Worm (Caenorhabditis elegans) whole organism, young adult: ENCODE results near the gene Y71H2B.11.

Experiments used
- B0261.1 ChIP-seq: sonication (generic microtip); optimal IDR thresholded peaks from 2 replicates; lab custom pipeline; 2016; ENCODE audit warnings: mild to moderate bottlenecking, missing genetic modification characterization, moderate library complexity, missing compliant biosample characterization
- F22D6.2 ChIP-seq: sonication (generic microtip); optimal IDR thresholded peaks from 2 replicates; lab custom pipeline; 2016; ENCODE audit warnings: mild to moderate bottlenecking, missing genetic modification characterization, missing compliant biosample characterization
- F57A8.1 ChIP-seq: fragments of 200-800 bp; sonication (Bioruptor generic); optimal IDR thresholded peaks from 2 replicates; lab custom pipeline; 2018; ENCODE audit warnings: mild to moderate bottlenecking, missing genetic modification characterization, moderate library complexity, missing compliant biosample characterization
- Y67H2A.10 ChIP-seq: fragments of 200-800 bp; sonication (Bioruptor generic); conservative IDR thresholded peaks from 2 replicates; pipeline ENCODE4 v1.3.6; 2022; ENCODE audit warnings: missing genetic modification reagents, missing genetic modification characterization, missing compliant biosample characterization
- ZK185.1 ChIP-seq: sonication (generic microtip); optimal IDR thresholded peaks from 2 replicates; lab custom pipeline; 2016; ENCODE audit warnings: mild to moderate bottlenecking, missing genetic modification characterization, missing compliant biosample characterization; ENCODE audit not compliant: poor library complexity, severe bottlenecking
- athp-1 ChIP-seq: sonication (generic microtip); optimal IDR thresholded peaks from 2 replicates; lab custom pipeline; 2017; ENCODE audit warnings: mild to moderate bottlenecking, missing genetic modification characterization, missing compliant biosample characterization
- attf-6 ChIP-seq: fragments of 200-800 bp; sonication (Bioruptor generic); IDR thresholded peaks from 2 replicates; pipeline ENCODE4 v1.3.6; 2022; ENCODE audit warnings: missing genetic modification reagents, missing genetic modification characterization, missing compliant biosample characterization
- bed-1 ChIP-seq: fragments of 200-800 bp; sonication (Bioruptor generic); IDR thresholded peaks from 2 replicates; pipeline ENCODE4 v1.3.6; 2022; ENCODE audit warnings: missing genetic modification reagents, missing genetic modification characterization, missing compliant biosample characterization
- bed-2 ChIP-seq: fragments of 200-800 bp; sonication (Bioruptor generic); IDR thresholded peaks from 2 replicates; pipeline ENCODE4 v1.3.6; 2022; ENCODE audit warnings: missing genetic modification reagents, missing genetic modification characterization, missing compliant biosample characterization
- ccch-3 ChIP-seq: fragments of 200-800 bp; sonication (Bioruptor generic); optimal IDR thresholded peaks from 2 replicates; lab custom pipeline; 2018; ENCODE audit warnings: mild to moderate bottlenecking, missing genetic modification characterization, missing compliant biosample characterization
- cebp-1 ChIP-seq, 2 experiments: fragments of 200-800 bp in 1 of 2; sonication (Bioruptor generic) in 1 of 2; sonication (generic microtip) in 1 of 2; IDR thresholded peaks in 1 of 2; optimal IDR thresholded peaks in 1 of 2; 2 replicates each; pipeline versions ENCODE4 v1.3.6 to Lab custom; 2017 to 2022; ENCODE audit warnings: missing compliant biosample characterization in 2 of 2, missing genetic modification characterization in 2 of 2, mild to moderate bottlenecking in 1 of 2, missing genetic modification reagents in 1 of 2, moderate library complexity in 1 of 2
- ceh-100 ChIP-seq: fragments of 200-800 bp; sonication (Bioruptor generic); IDR thresholded peaks from 2 replicates; pipeline ENCODE4 v1.3.6; 2022; ENCODE audit warnings: missing genetic modification reagents, missing genetic modification characterization, missing compliant biosample characterization
- ceh-79 ChIP-seq: sonication (generic microtip); optimal IDR thresholded peaks from 2 replicates; lab custom pipeline; 2017; ENCODE audit warnings: mild to moderate bottlenecking, missing genetic modification characterization, missing compliant biosample characterization
- ceh-91 ChIP-seq: fragments of 200-800 bp; sonication (Bioruptor generic); IDR thresholded peaks from 2 replicates; pipeline ENCODE4 v1.3.6; 2022; ENCODE audit warnings: missing genetic modification reagents, missing genetic modification characterization, missing compliant biosample characterization
- chd-7 ChIP-seq: sonication (generic microtip); optimal IDR thresholded peaks from 2 replicates; lab custom pipeline; 2016; ENCODE audit warnings: mild to moderate bottlenecking, missing genetic modification characterization, moderate library complexity, missing compliant biosample characterization
- dpl-1 ChIP-seq: fragments of 150-350 bp; optimal IDR thresholded peaks from 2 replicates; lab custom pipeline; 2014; ENCODE audit warnings: missing biosample characterization, missing genetic modification reagents, missing genetic modification characterization
- egl-18 ChIP-seq: fragments of 200-800 bp; sonication (Bioruptor generic); IDR thresholded peaks from 2 replicates; pipeline ENCODE4 v1.3.6; 2022; ENCODE audit warnings: missing genetic modification reagents, missing genetic modification characterization, missing compliant biosample characterization
- ekl-4 ChIP-seq: fragments of 200-800 bp; sonication (Bioruptor generic); IDR thresholded peaks from 2 replicates; pipeline ENCODE4 v1.3.6; 2022; ENCODE audit warnings: missing genetic modification reagents, missing genetic modification characterization, missing compliant biosample characterization
- gei-17 ChIP-seq: fragments of 200-800 bp; sonication (Bioruptor generic); optimal IDR thresholded peaks from 2 replicates; lab custom pipeline; 2018; ENCODE audit warnings: mild to moderate bottlenecking, missing genetic modification characterization, missing compliant biosample characterization
- him-1 ChIP-seq: sonication (generic microtip); optimal IDR thresholded peaks from 2 replicates; lab custom pipeline; 2016; ENCODE audit warnings: missing genotype, missing genetic modification reagents, missing genetic modification characterization, missing compliant biosample characterization
- hsf-1 ChIP-seq: fragments of 200-800 bp; sonication (Bioruptor generic); IDR thresholded peaks from 2 replicates; pipeline ENCODE4 v1.3.6; 2022; ENCODE audit warnings: missing genetic modification reagents, missing genetic modification characterization, missing compliant biosample characterization
- let-526 ChIP-seq: fragments of 200-800 bp; sonication (Bioruptor generic); IDR thresholded peaks from 2 replicates; pipeline ENCODE4 v1.3.6; 2022; ENCODE audit warnings: missing genetic modification reagents, missing genetic modification characterization, missing compliant biosample characterization
- let-607 ChIP-seq, 2 experiments: fragments of 200-800 bp in 1 of 2; sonication (Bioruptor generic) in 1 of 2; sonication (generic microtip) in 1 of 2; optimal IDR thresholded peaks; 2 replicates each; lab custom pipeline; 2016 to 2018; ENCODE audit warnings: mild to moderate bottlenecking in 2 of 2, missing compliant biosample characterization in 2 of 2, missing genetic modification characterization in 2 of 2, moderate library complexity in 2 of 2, missing genotype in 1 of 2
- lin-26 ChIP-seq: fragments of 200-800 bp; sonication (Bioruptor generic); IDR thresholded peaks from 2 replicates; pipeline ENCODE4 v1.3.6; 2022; ENCODE audit warnings: missing genetic modification reagents, missing genetic modification characterization, missing compliant biosample characterization
- lin-35 ChIP-seq, 3 experiments: fragments of 150-350 bp in 2 of 3; sonication (generic microtip) in 1 of 3; optimal IDR thresholded peaks; 2 replicates each; lab custom pipeline; 2014 to 2018; ENCODE audit warnings: missing biosample characterization in 3 of 3, missing genetic modification characterization in 3 of 3, missing genetic modification reagents in 3 of 3
- lsl-1 ChIP-seq: fragments of 200-800 bp; sonication (Bioruptor generic); optimal IDR thresholded peaks from 2 replicates; lab custom pipeline; 2018; ENCODE audit warnings: mild to moderate bottlenecking, missing genetic modification characterization, moderate library complexity, missing compliant biosample characterization
- madf-10 ChIP-seq: sonication (generic microtip); optimal IDR thresholded peaks from 2 replicates; lab custom pipeline; 2016; ENCODE audit warnings: mild to moderate bottlenecking, missing genetic modification characterization, missing compliant biosample characterization
- mel-28 ChIP-seq: sonication (generic microtip); optimal IDR thresholded peaks from 2 replicates; lab custom pipeline; 2016; ENCODE audit warnings: borderline replicate concordance, mild to moderate bottlenecking, missing genetic modification characterization, missing compliant biosample characterization
- nfyb-1 ChIP-seq: fragments of 200-800 bp; sonication (Bioruptor generic); IDR thresholded peaks from 2 replicates; pipeline ENCODE4 v1.3.6; 2022; ENCODE audit warnings: missing genetic modification reagents, missing genetic modification characterization, missing compliant biosample characterization
- nhr-179 ChIP-seq: sonication (generic microtip); optimal IDR thresholded peaks from 2 replicates; lab custom pipeline; 2016; ENCODE audit warnings: mild to moderate bottlenecking, missing genetic modification characterization, missing compliant biosample characterization
- repo-1 ChIP-seq: sonication (generic microtip); optimal IDR thresholded peaks from 2 replicates; lab custom pipeline; 2017; ENCODE audit warnings: mild to moderate bottlenecking, missing genetic modification characterization, missing compliant biosample characterization
- sdz-38 ChIP-seq: sonication (generic microtip); optimal IDR thresholded peaks from 2 replicates; lab custom pipeline; 2016; ENCODE audit warnings: missing genotype, missing genetic modification characterization, missing compliant biosample characterization
- snpc-1.1 ChIP-seq: sonication (generic microtip); optimal IDR thresholded peaks from 2 replicates; lab custom pipeline; 2017; ENCODE audit warnings: missing genetic modification characterization, mild to moderate bottlenecking, missing compliant biosample characterization, antibody characterized with exemption, moderate library complexity, missing genotype, missing genetic modification reagents; ENCODE audit not compliant: insufficient read depth
- snpc-1.3 ChIP-seq: sonication (generic microtip); optimal IDR thresholded peaks from 2 replicates; lab custom pipeline; 2017; ENCODE audit warnings: missing genetic modification characterization, mild to moderate bottlenecking, missing compliant biosample characterization, antibody characterized with exemption, moderate library complexity, missing genotype, missing genetic modification reagents; ENCODE audit not compliant: insufficient read depth
- snpc-4 ChIP-seq, 5 experiments: fragments of 150-350 bp in 1 of 5; sonication (generic microtip) in 4 of 5; optimal IDR thresholded peaks; 2 replicates each; lab custom pipeline; 2014 to 2018; ENCODE audit warnings: missing genetic modification characterization in 5 of 5, missing biosample characterization in 3 of 5, antibody characterized with exemption in 2 of 5, mild to moderate bottlenecking in 2 of 5, missing compliant biosample characterization in 2 of 5, missing genotype in 2 of 5, moderate library complexity in 2 of 5, missing genetic modification reagents in 1 of 5
- somi-1 ChIP-seq: fragments of 200-800 bp; sonication (Bioruptor generic); optimal IDR thresholded peaks from 2 replicates; lab custom pipeline; 2018; ENCODE audit warnings: mild to moderate bottlenecking, missing genetic modification characterization, missing compliant biosample characterization
- tbx-9 ChIP-seq: sonication (generic microtip); optimal IDR thresholded peaks from 2 replicates; lab custom pipeline; 2016; ENCODE audit warnings: borderline replicate concordance, missing genetic modification characterization, inconsistent platforms, missing compliant biosample characterization
- tlf-1 ChIP-seq: fragments of 200-800 bp; sonication (Bioruptor generic); optimal IDR thresholded peaks from 2 replicates; lab custom pipeline; 2018; ENCODE audit warnings: mild to moderate bottlenecking, missing genetic modification characterization, missing compliant biosample characterization
- xnd-1 ChIP-seq: sonication (generic microtip); optimal IDR thresholded peaks from 2 replicates; lab custom pipeline; 2016; ENCODE audit warnings: missing genotype, missing genetic modification reagents, missing genetic modification characterization, missing compliant biosample characterization
- ztf-26 ChIP-seq: sonication (generic microtip); optimal IDR thresholded peaks from 2 replicates; lab custom pipeline; 2017; ENCODE audit warnings: missing genetic modification characterization, missing compliant biosample characterization
- ztf-28 ChIP-seq: fragments of 200-800 bp; sonication (Bioruptor generic); IDR thresholded peaks from 2 replicates; pipeline ENCODE4 v1.3.6; 2022; ENCODE audit warnings: missing genetic modification reagents, missing genetic modification characterization, missing compliant biosample characterization
- ztf-6 ChIP-seq: fragments of 200-800 bp; sonication (Bioruptor generic); IDR thresholded peaks from 2 replicates; pipeline ENCODE4 v1.3.6; 2022; ENCODE audit warnings: missing genetic modification reagents, missing genetic modification characterization, missing compliant biosample characterization

Gene Y71H2B.11

ce11 chrIII:2575635-2576164 is 28.1 kb upstream of the Y71H2B.11 start, which contains the start of gene Y54F10AR.1 (continued):
- no peak for TF ChIP-seq ccch-3 (GFP tag; lab: Kevin White, UChicago)
- TF ChIP-seq tbx-9: no peak
- no peak for TF ChIP-seq xnd-1
- TF ChIP-seq F22D6.2 (tag; lab: Kevin White, UChicago): no peak

- TF ChIP-seq ztf-28 (GFP tag; lab: Robert Waterston, UW): no peak
- TF ChIP-seq Y67H2A.10 (GFP tag; lab: Robert Waterston, UW): no peak
- TF ChIP-seq cebp-1 (GFP tag; IDR thresholded peaks at IDR 0.05; lab: Robert Waterston, UW): peak; percentile 26; the same call in 1 of the 2 replicates
- peak; percentile 65 for TF ChIP-seq cebp-1 (tag; optimal IDR thresholded peaks at IDR 0.05; lab: Kevin White, UChicago)
- peak; percentile 65 for TF ChIP-seq xnd-1
- TF ChIP-seq bed-1 (GFP tag; lab: Robert Waterston, UW): no peak
- TF ChIP-seq chd-7: no peak
- TF ChIP-seq egl-18 (GFP tag; lab: Robert Waterston, UW): no peak
- TF ChIP-seq snpc-1.1 (tag; lab: Kevin White, UChicago): no peak
- 0 out of 2 replicates have a peak, but pooled peaks have one; percentile 27 for TF ChIP-seq ceh-91 (GFP tag; lab: Robert Waterston, UW)
- no peak for TF ChIP-seq ekl-4 (GFP tag; lab: Robert Waterston, UW)
- no peak for TF ChIP-seq him-1 (tag; lab: Kevin White, UChicago)
- TF ChIP-seq ceh-100 (GFP tag; lab: Robert Waterston, UW): no peak
- TF ChIP-seq lsl-1 (GFP tag; lab: Kevin White, UChicago): peak; percentile 95
- TF ChIP-seq ztf-6 (GFP tag; lab: Robert Waterston, UW): no peak
- no peak for TF ChIP-seq lin-26
- TF ChIP-seq ztf-26 (tag; lab: Kevin White, UChicago): no peak
- TF ChIP-seq bed-2 (GFP tag; lab: Robert Waterston, UW): no peak
- TF ChIP-seq let-526 (GFP tag; lab: Robert Waterston, UW): no peak
- no peak for TF ChIP-seq F57A8.1 (GFP tag; lab: Kevin White, UChicago)
- TF ChIP-seq ZK185.1: no peak
- no peak for TF ChIP-seq nhr-179 (tag; lab: Kevin White, UChicago)
- TF ChIP-seq snpc-1.3 (tag; lab: Kevin White, UChicago): no peak
- peak; percentile 13 for TF ChIP-seq madf-10 (tag; lab: Kevin White, UChicago)
- no peak for TF ChIP-seq somi-1 (GFP tag; lab: Kevin White, UChicago)
- no peak for TF ChIP-seq B0261.1 (tag; lab: Kevin White, UChicago)
- TF ChIP-seq lin-35 (GFP tag; optimal IDR thresholded peaks at IDR 0.05; lab: Kevin White, UChicago): peak in 1 of 3 experiments; percentile 40
- no peak for TF ChIP-seq attf-6 (GFP tag; lab: Robert Waterston, UW)
- no peak for TF ChIP-seq hsf-1
- TF ChIP-seq repo-1 (tag; lab: Kevin White, UChicago): no peak
- peak; percentile 1 to 43 for TF ChIP-seq let-607 (tag; optimal IDR thresholded peaks at IDR 0.05; lab: Kevin White, UChicago)
- TF ChIP-seq mel-28 (tag; lab: Kevin White, UChicago): no peak
- peak; percentile 70; the same call in 1 of the 2 replicates for TF ChIP-seq nfyb-1
- no peak for TF ChIP-seq ceh-79 (tag; lab: Kevin White, UChicago)
- TF ChIP-seq tlf-1 (GFP tag; lab: Kevin White, UChicago): no peak
- TF ChIP-seq snpc-4 (GFP tag; optimal IDR thresholded peaks at IDR 0.05; lab: Kevin White, UChicago): no peak
- TF ChIP-seq snpc-4 (tag; optimal IDR thresholded peaks at IDR 0.05; lab: Kevin White, UChicago): peak in 1 of 4 experiments; percentile 11
- no peak for TF ChIP-seq athp-1 (tag; lab: Kevin White, UChicago)
- no peak for TF ChIP-seq gei-17 (GFP tag; lab: Kevin White, UChicago)
- TF ChIP-seq sdz-38: no peak
- TF ChIP-seq dpl-1 (GFP tag; lab: Kevin White, UChicago): peak; percentile 38
Observed at ce11 chrIII:2576360-2577259, 27.2 kb upstream of the Y71H2B.11 start.
